Worm (Caenorhabditis elegans) whole organism, L3 larva: ENCODE results near the gene Y49A3A.3.

ENCODE experiments used
- ama-1 ChIP-seq: fragments of 150-350 bp; optimal IDR thresholded peaks from 2 replicates; lab custom pipeline; 2018
- ceh-28 ChIP-seq: fragments of 150-350 bp; optimal IDR thresholded peaks from 2 replicates; lab custom pipeline; 2014; ENCODE audit warnings: missing biosample characterization, missing genetic modification reagents, missing genetic modification characterization
- fkh-10 ChIP-seq: sonication (generic microtip); optimal IDR thresholded peaks from 2 replicates; lab custom pipeline; 2017; ENCODE audit warnings: missing biosample characterization, missing genetic modification reagents, missing genetic modification characterization
- lin-39 ChIP-seq: fragments of 150-350 bp; optimal IDR thresholded peaks from 2 replicates; lab custom pipeline; 2018; ENCODE audit warnings: missing biosample characterization, missing genetic modification reagents, missing genetic modification characterization
- nfya-1 ChIP-seq: sonication (generic microtip); optimal IDR thresholded peaks from 2 replicates; lab custom pipeline; 2017; ENCODE audit warnings: missing genetic modification characterization, mild to moderate bottlenecking, missing compliant biosample characterization, antibody characterized with exemption, moderate library complexity; ENCODE audit not compliant: insufficient read depth
- nhr-77 ChIP-seq: fragments of 150-350 bp; optimal IDR thresholded peaks from 2 replicates; lab custom pipeline; 2014; ENCODE audit warnings: missing biosample characterization, missing genetic modification characterization
- unc-39 ChIP-seq: sonication (generic microtip); optimal IDR thresholded peaks from 4 replicates; lab custom pipeline; 2017; ENCODE audit warnings: missing biosample characterization, missing genetic modification characterization
- zag-1 ChIP-seq: fragments of 150-350 bp; optimal IDR thresholded peaks from 2 replicates; lab custom pipeline; 2014; ENCODE audit warnings: missing biosample characterization, missing genetic modification characterization
- ztf-11 ChIP-seq: fragments of 150-350 bp; optimal IDR thresholded peaks from 2 replicates; lab custom pipeline; 2014; ENCODE audit warnings: missing biosample characterization, missing genetic modification characterization

DNA sequence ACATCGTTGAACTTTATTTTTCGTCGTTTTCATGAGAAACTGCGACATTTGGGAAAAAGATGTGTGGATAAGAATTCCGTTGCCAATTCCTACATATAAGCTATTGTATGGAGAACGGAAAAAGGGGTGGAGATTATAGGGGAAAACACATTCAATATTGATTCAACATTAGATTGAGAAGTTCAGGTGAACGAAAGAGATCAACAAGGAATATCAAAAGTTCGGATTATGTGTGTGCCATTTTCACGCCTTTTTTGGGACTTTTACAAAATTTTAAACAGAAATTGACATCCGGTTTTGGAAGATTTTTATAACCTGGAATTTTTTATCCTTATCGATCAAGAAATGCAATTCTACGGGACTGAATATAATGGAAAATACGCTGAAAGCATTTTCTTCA is 26.4 kb upstream of the Y49A3A.3 start, which contains the start of gene F47B8.5:
- no peak for TF ChIP-seq lin-39 (tag; lab: Kevin White, UChicago)
- TF ChIP-seq unc-39 (tag; lab: Kevin White, UChicago): no peak
- TF ChIP-seq fkh-10: no peak
- TF ChIP-seq ama-1 (lab: Kevin White, UChicago): no peak
- TF ChIP-seq ztf-11 (tag; lab: Kevin White, UChicago): no peak
- no peak for TF ChIP-seq nhr-77 (tag; lab: Kevin White, UChicago)
- TF ChIP-seq nfya-1: no peak
- no peak for TF ChIP-seq ceh-28 (tag; lab: Kevin White, UChicago)
- no peak for TF ChIP-seq zag-1 (tag; lab: Kevin White, UChicago)
